Worm (Caenorhabditis elegans) whole organism, L1 larva: Measurements from ENCODE around the gene F13A2.1.

Experiments used
- F16B12.6 ChIP-seq: fragments of 150-350 bp; optimal IDR thresholded peaks from 2 replicates; lab custom pipeline; 2014; ENCODE audit warnings: missing biosample characterization, missing genetic modification characterization
- blmp-1 ChIP-seq: fragments of 150-350 bp; optimal IDR thresholded peaks from 2 replicates; lab custom pipeline; 2014; ENCODE audit warnings: missing biosample characterization, missing genetic modification characterization
- ceh-8 ChIP-seq: fragments of 200-800 bp; sonication (Bioruptor generic); optimal IDR thresholded peaks from 2 replicates; lab custom pipeline; 2018; ENCODE audit warnings: mild to moderate bottlenecking, missing genetic modification characterization, moderate library complexity, missing compliant biosample characterization
- ceh-82 ChIP-seq, 3 experiments: fragments of 150-350 bp in 1 of 3; sonication (generic microtip) in 2 of 3; optimal IDR thresholded peaks; 2 replicates each; lab custom pipeline; 2014 to 2017; ENCODE audit warnings: missing biosample characterization in 3 of 3, missing genetic modification characterization in 3 of 3
- dsc-1 ChIP-seq: sonication (generic microtip); optimal IDR thresholded peaks from 2 replicates; lab custom pipeline; 2016; ENCODE audit warnings: mild to moderate bottlenecking, missing genetic modification characterization, missing compliant biosample characterization
- efl-1 ChIP-seq, 4 experiments: fragments of 150-350 bp; optimal IDR thresholded peaks in 3 of 4; peaks in 1 of 4; 1 replicate in 1 of 4; 2 replicates in 3 of 4; lab custom pipeline; 2014; ENCODE audit warnings: missing biosample characterization in 2 of 4, missing genetic modification characterization in 2 of 4, missing genetic modification reagents in 2 of 4
- efl-3 ChIP-seq: fragments of 200-800 bp; sonication (Bioruptor generic); optimal IDR thresholded peaks from 2 replicates; lab custom pipeline; 2018; ENCODE audit warnings: mild to moderate bottlenecking, missing genetic modification characterization, missing compliant biosample characterization
- elt-2 ChIP-seq: sonication (generic microtip); optimal IDR thresholded peaks from 2 replicates; lab custom pipeline; 2016; ENCODE audit warnings: missing genetic modification characterization, mild to moderate bottlenecking, inconsistent platforms, missing compliant biosample characterization, missing genetic modification reagents
- grh-1 ChIP-seq: fragments of 200-800 bp; sonication (Bioruptor generic); IDR thresholded peaks from 2 replicates; pipeline ENCODE4 v1.3.6; 2022; ENCODE audit warnings: missing genetic modification reagents, missing genetic modification characterization, missing compliant biosample characterization
- hlh-17 ChIP-seq: fragments of 200-800 bp; sonication (Bioruptor generic); optimal IDR thresholded peaks from 2 replicates; lab custom pipeline; 2018; ENCODE audit warnings: missing genetic modification characterization, mild to moderate bottlenecking, missing compliant biosample characterization, moderate library complexity, borderline replicate concordance
- jun-1 ChIP-seq: fragments of 150-350 bp; optimal IDR thresholded peaks from 2 replicates; lab custom pipeline; 2014; ENCODE audit warnings: missing biosample characterization, missing genetic modification reagents, missing genetic modification characterization
- lin-13 ChIP-seq: fragments of 150-350 bp; optimal IDR thresholded peaks from 2 replicates; lab custom pipeline; 2014; ENCODE audit warnings: missing biosample characterization, missing genetic modification reagents, missing genetic modification characterization
- lin-14 ChIP-seq: fragments of 200-800 bp; sonication (Bioruptor generic); optimal IDR thresholded peaks from 2 replicates; lab custom pipeline; 2018; ENCODE audit warnings: mild to moderate bottlenecking, missing genetic modification characterization, moderate library complexity, missing compliant biosample characterization
- lir-3 ChIP-seq: sonication (generic microtip); optimal IDR thresholded peaks from 2 replicates; lab custom pipeline; 2016; ENCODE audit warnings: mild to moderate bottlenecking, missing genetic modification characterization, moderate library complexity, missing compliant biosample characterization; ENCODE audit not compliant: poor library complexity
- lsy-2 ChIP-seq, 2 experiments: fragments of 150-350 bp; optimal IDR thresholded peaks; 2 replicates each; lab custom pipeline; 2014; ENCODE audit warnings: missing biosample characterization in 2 of 2, missing genetic modification characterization in 2 of 2
- mef-2 ChIP-seq: fragments of 150-350 bp; optimal IDR thresholded peaks from 2 replicates; lab custom pipeline; 2014; ENCODE audit warnings: missing biosample characterization, missing genetic modification characterization
- mep-1 ChIP-seq: fragments of 150-350 bp; optimal IDR thresholded peaks from 2 replicates; lab custom pipeline; 2014; ENCODE audit warnings: missing biosample characterization, missing genetic modification characterization
- nhr-12 ChIP-seq: sonication (generic microtip); optimal IDR thresholded peaks from 2 replicates; lab custom pipeline; 2017; ENCODE audit warnings: missing biosample characterization, missing genetic modification characterization
- nhr-71 ChIP-seq: sonication (generic microtip); optimal IDR thresholded peaks from 2 replicates; lab custom pipeline; 2016; ENCODE audit warnings: mild to moderate bottlenecking, missing genetic modification characterization, moderate library complexity, missing compliant biosample characterization
- nhr-76 ChIP-seq: sonication (generic microtip); optimal IDR thresholded peaks from 2 replicates; lab custom pipeline; 2017; ENCODE audit warnings: missing biosample characterization, missing genetic modification characterization
- nhr-84 ChIP-seq: sonication (generic microtip); optimal IDR thresholded peaks from 2 replicates; lab custom pipeline; 2017; ENCODE audit warnings: missing biosample characterization, missing genetic modification characterization
- nhr-85 ChIP-seq: sonication (generic microtip); peaks from one replicate; lab custom pipeline; 2016; ENCODE audit warnings: missing genetic modification characterization, inconsistent platforms, missing compliant biosample characterization
- nhr-90 ChIP-seq: sonication (generic microtip); optimal IDR thresholded peaks from 2 replicates; lab custom pipeline; 2016; ENCODE audit warnings: mild to moderate bottlenecking, missing genetic modification characterization, missing compliant biosample characterization; ENCODE audit not compliant: poor library complexity
- pag-3 ChIP-seq: sonication (generic microtip); optimal IDR thresholded peaks from 2 replicates; lab custom pipeline; 2017; ENCODE audit warnings: missing genetic modification characterization, mild to moderate bottlenecking, missing compliant biosample characterization, antibody characterized with exemption, borderline replicate concordance; ENCODE audit not compliant: insufficient read depth
- rnt-1 ChIP-seq: sonication (generic microtip); optimal IDR thresholded peaks from 2 replicates; lab custom pipeline; 2016; ENCODE audit warnings: mild to moderate bottlenecking, missing genetic modification characterization, moderate library complexity, missing compliant biosample characterization
- skn-1 ChIP-seq: fragments of 150-350 bp; optimal IDR thresholded peaks from 2 replicates; lab custom pipeline; 2014; ENCODE audit warnings: missing biosample characterization, missing genetic modification characterization
- snu-23 ChIP-seq: sonication (generic microtip); optimal IDR thresholded peaks from 2 replicates; lab custom pipeline; 2016; ENCODE audit warnings: missing genetic modification characterization, missing compliant biosample characterization
- sup-37 ChIP-seq: fragments of 200-800 bp; sonication (Bioruptor generic); optimal IDR thresholded peaks from 2 replicates; lab custom pipeline; 2018; ENCODE audit warnings: mild to moderate bottlenecking, missing genetic modification characterization, missing compliant biosample characterization
- swsn-7 ChIP-seq: sonication (generic microtip); optimal IDR thresholded peaks from 2 replicates; lab custom pipeline; 2016; ENCODE audit warnings: missing genetic modification characterization, missing compliant biosample characterization
- tlp-1 ChIP-seq: fragments of 150-350 bp; optimal IDR thresholded peaks from 2 replicates; lab custom pipeline; 2014; ENCODE audit warnings: missing biosample characterization, missing genetic modification characterization
- unc-62 ChIP-seq: fragments of 150-350 bp; optimal IDR thresholded peaks from 2 replicates; lab custom pipeline; 2014; ENCODE audit warnings: missing biosample characterization, missing genetic modification reagents, missing genetic modification characterization
- vab-15 ChIP-seq: sonication (generic microtip); optimal IDR thresholded peaks from 2 replicates; lab custom pipeline; 2017; ENCODE audit warnings: missing genotype, mild to moderate bottlenecking, missing genetic modification characterization, missing compliant biosample characterization
- xbp-1 ChIP-seq: sonication (generic microtip); optimal IDR thresholded peaks from 2 replicates; lab custom pipeline; 2016; ENCODE audit warnings: missing genetic modification characterization, missing compliant biosample characterization
- zag-1 ChIP-seq: fragments of 150-350 bp; optimal IDR thresholded peaks from 2 replicates; lab custom pipeline; 2014; ENCODE audit warnings: missing biosample characterization, missing genetic modification characterization
- zip-4 ChIP-seq: fragments of 200-800 bp; sonication (Bioruptor generic); optimal IDR thresholded peaks from 2 replicates; lab custom pipeline; 2018; ENCODE audit warnings: mild to moderate bottlenecking, missing genetic modification characterization, moderate library complexity, missing compliant biosample characterization
- ztf-11 ChIP-seq, 2 experiments: sonication (generic microtip); optimal IDR thresholded peaks; 2 replicates each; lab custom pipeline; 2016 to 2017; ENCODE audit warnings: missing genetic modification characterization in 2 of 2, missing biosample characterization in 1 of 2, missing compliant biosample characterization in 1 of 2

The F13A2.1 gene

DNA sequence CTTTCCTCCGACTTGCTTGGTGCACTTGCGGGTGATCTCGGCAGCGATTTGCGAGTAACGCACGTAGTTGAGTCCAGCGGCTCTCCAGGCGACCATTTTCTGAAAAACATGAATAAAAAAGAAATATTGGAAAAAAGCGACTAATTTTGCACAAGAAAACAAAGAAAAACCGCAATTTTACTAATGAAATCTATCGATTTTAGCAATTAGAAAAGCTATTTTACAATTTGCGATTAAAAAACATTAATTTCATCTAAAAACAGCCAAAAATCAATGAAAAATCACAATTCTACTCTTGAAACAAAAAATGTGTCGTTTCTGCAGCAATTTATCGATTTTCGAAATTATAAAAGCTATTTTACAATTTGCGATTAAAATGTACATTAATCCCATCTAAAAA lies 35.9 kb downstream of the F13A2.1 start, which contains the start of gene hpo-18:
Gene hpo-18, minus strand, starts transcription at position 101 of the 400 bp plus-strand sequence.
- TF ChIP-seq rnt-1 (tag; lab: Kevin White, UChicago), result no peak
- TF ChIP-seq unc-62 (GFP tag; lab: Kevin White, UChicago), result no peak
- no peak for TF ChIP-seq nhr-12
- TF ChIP-seq efl-3 (GFP tag; lab: Kevin White, UChicago), result no peak
- TF ChIP-seq blmp-1 (tag; lab: Kevin White, UChicago), result no peak
- no peak for TF ChIP-seq grh-1 (GFP tag; lab: Robert Waterston, UW)
- no peak for TF ChIP-seq pag-3 (tag; lab: Kevin White, UChicago)
- no peak for TF ChIP-seq vab-15
- no peak for TF ChIP-seq jun-1 (tag; lab: Kevin White, UChicago)
- no peak for TF ChIP-seq elt-2 (tag; lab: Kevin White, UChicago)
- TF ChIP-seq ceh-82 (tag; optimal IDR thresholded peaks at IDR 0.05; lab: Kevin White, UChicago), result no peak
- TF ChIP-seq ceh-8 (GFP tag; lab: Kevin White, UChicago), result no peak
- TF ChIP-seq mep-1 (tag; lab: Kevin White, UChicago), result no peak

ce11 chrV:4345714-4346113 lies 36.5 kb downstream of the F13A2.1 start, which contains the start of gene figl-1:
Gene figl-1 (minus strand): TSS chrV:4345999.
- TF ChIP-seq zip-4 (GFP tag; lab: Kevin White, UChicago) (peak; percentile 0), snu-23 (no peak), nhr-85 (tag; lab: Kevin White, UChicago) (no peak), F16B12.6 (tag; lab: Kevin White, UChicago) (no peak), ztf-11 (tag; optimal IDR thresholded peaks at IDR 0.05; lab: Kevin White, UChicago) (no peak), nhr-76 (tag; lab: Kevin White, UChicago) (no peak), nhr-71 (tag; lab: Kevin White, UChicago) (peak; percentile 7), lin-14 (GFP tag; lab: Kevin White, UChicago) (no peak), jun-1 (tag; lab: Kevin White, UChicago) (no peak), lir-3 (no peak), blmp-1 (tag; lab: Kevin White, UChicago) (no peak), lsy-2 (tag; optimal IDR thresholded peaks at IDR 0.05; lab: Kevin White, UChicago) (no peak), dsc-1 (no peak), nhr-90 (tag; lab: Kevin White, UChicago) (no peak), efl-1 (optimal IDR thresholded peaks at IDR 0.05; lab: Kevin White, UChicago) (peak in 1 of 2 experiments; percentile 9), efl-1 (GFP tag; optimal IDR thresholded peaks at IDR 0.05 in 1 of 2; lab: Kevin White, UChicago) (peak in 1 of 2 experiments; percentile 86), swsn-7 (tag; lab: Kevin White, UChicago) (no peak), unc-62 (GFP tag; lab: Kevin White, UChicago) (no peak), tlp-1 (tag; lab: Kevin White, UChicago) (no peak), hlh-17 (GFP tag; lab: Kevin White, UChicago) (no peak), xbp-1 (tag; lab: Kevin White, UChicago) (no peak), lin-13 (GFP tag; lab: Kevin White, UChicago) (no peak), nhr-84 (tag; lab: Kevin White, UChicago) (no peak), grh-1 (GFP tag; lab: Robert Waterston, UW) (no peak), zag-1 (tag; lab: Kevin White, UChicago) (no peak), mef-2 (no peak), sup-37 (no peak), elt-2 (tag; lab: Kevin White, UChicago) (peak; percentile 6)

DNA sequence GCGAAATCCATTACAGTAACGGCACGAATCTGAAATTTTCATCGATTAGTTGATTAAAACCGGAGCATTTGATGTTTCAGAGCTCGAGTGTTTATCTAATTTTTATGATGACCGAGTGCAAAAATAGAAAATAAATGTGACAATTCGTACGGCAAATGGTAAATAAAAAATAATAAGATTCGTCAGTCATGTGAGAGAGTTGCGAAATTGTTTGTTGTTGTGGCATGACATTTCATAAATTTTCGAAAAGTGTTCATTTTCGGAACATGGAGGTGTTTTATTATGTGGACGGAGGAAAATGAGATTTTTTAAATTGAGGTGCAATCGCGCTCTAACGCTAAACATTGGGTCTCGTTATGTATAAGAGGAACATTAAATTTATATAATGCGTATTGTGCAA lies 40.5 kb downstream of the F13A2.1 start:
- TF ChIP-seq swsn-7 (tag; lab: Kevin White, UChicago), result no peak
- peak; percentile 13 for TF ChIP-seq skn-1 (tag; lab: Kevin White, UChicago)
- TF ChIP-seq, all 84 proteins: peak for 1
